Worm (Caenorhabditis elegans) whole organism, mixed stage, embryonic: ENCODE results near the gene fzy-1.

Source experiments
- bed-3 ChIP-seq: fragments of 200-800 bp; sonication (Bioruptor generic); optimal IDR thresholded peaks from 3 replicates; lab custom pipeline; 2018; ENCODE audit warnings: mild to moderate bottlenecking, missing genetic modification characterization, moderate library complexity, missing compliant biosample characterization
- blmp-1 ChIP-seq: fragments of 150-350 bp; optimal IDR thresholded peaks from 2 replicates; lab custom pipeline; 2014; ENCODE audit warnings: missing biosample characterization, missing genetic modification characterization
- ceh-39 ChIP-seq: fragments of 150-350 bp; optimal IDR thresholded peaks from 2 replicates; lab custom pipeline; 2014; ENCODE audit warnings: missing biosample characterization, missing genetic modification characterization
- ceh-43 ChIP-seq: fragments of 200-800 bp; sonication (Bioruptor generic); optimal IDR thresholded peaks from 2 replicates; lab custom pipeline; 2018; ENCODE audit warnings: mild to moderate bottlenecking, missing genetic modification characterization, moderate library complexity, missing compliant biosample characterization
- ceh-83 ChIP-seq: fragments of 200-800 bp; sonication (Bioruptor generic); optimal IDR thresholded peaks from 2 replicates; lab custom pipeline; 2018; ENCODE audit warnings: mild to moderate bottlenecking, missing genetic modification characterization, missing compliant biosample characterization
- ces-1 ChIP-seq: fragments of 150-350 bp; optimal IDR thresholded peaks from 2 replicates; lab custom pipeline; 2014; ENCODE audit warnings: missing biosample characterization, missing genetic modification reagents, missing genetic modification characterization
- cnd-1 ChIP-seq: fragments of 200-800 bp; sonication (Bioruptor generic); optimal IDR thresholded peaks from 2 replicates; lab custom pipeline; 2018; ENCODE audit warnings: mild to moderate bottlenecking, missing genetic modification characterization, missing compliant biosample characterization
- drap-1 ChIP-seq: fragments of 200-800 bp; sonication (Bioruptor generic); optimal IDR thresholded peaks from 3 replicates; lab custom pipeline; 2018; ENCODE audit warnings: mild to moderate bottlenecking, missing genetic modification characterization, missing compliant biosample characterization
- elt-1 ChIP-seq: sonication (generic microtip); optimal IDR thresholded peaks from 2 replicates; lab custom pipeline; 2017; ENCODE audit warnings: missing genetic modification characterization, mild to moderate bottlenecking, missing compliant biosample characterization, antibody characterized with exemption, moderate library complexity, borderline replicate concordance; ENCODE audit not compliant: insufficient read depth
- elt-3 ChIP-seq: fragments of 150-350 bp; optimal IDR thresholded peaks from 2 replicates; lab custom pipeline; 2014; ENCODE audit warnings: missing biosample characterization, missing genetic modification characterization
- ham-2 ChIP-seq: fragments of 200-800 bp; sonication (Bioruptor generic); optimal IDR thresholded peaks from 2 replicates; lab custom pipeline; 2018; ENCODE audit warnings: mild to moderate bottlenecking, missing genetic modification characterization, missing compliant biosample characterization
- hlh-1 ChIP-seq: fragments of 150-350 bp; optimal IDR thresholded peaks from 2 replicates; lab custom pipeline; 2014; ENCODE audit warnings: missing biosample characterization, missing genetic modification reagents, missing genetic modification characterization
- lin-32 ChIP-seq: fragments of 200-800 bp; sonication (Bioruptor generic); optimal IDR thresholded peaks from 2 replicates; lab custom pipeline; 2018; ENCODE audit warnings: mild to moderate bottlenecking, missing genetic modification characterization, missing compliant biosample characterization
- mab-5 ChIP-seq: fragments of 150-350 bp; optimal IDR thresholded peaks from 2 replicates; lab custom pipeline; 2014; ENCODE audit warnings: missing biosample characterization, missing genetic modification characterization
- mls-2 ChIP-seq: sonication (generic microtip); optimal IDR thresholded peaks from 2 replicates; lab custom pipeline; 2016; ENCODE audit warnings: mild to moderate bottlenecking, missing genetic modification characterization, moderate library complexity, missing compliant biosample characterization
- nhr-2 ChIP-seq: fragments of 150-350 bp; optimal IDR thresholded peaks from 2 replicates; lab custom pipeline; 2014; ENCODE audit warnings: missing biosample characterization, missing genetic modification characterization
- nhr-237 ChIP-seq: fragments of 150-350 bp; optimal IDR thresholded peaks from 2 replicates; lab custom pipeline; 2014; ENCODE audit warnings: missing biosample characterization, missing genetic modification characterization
- nhr-28 ChIP-seq: fragments of 150-350 bp; optimal IDR thresholded peaks from 2 replicates; lab custom pipeline; 2014; ENCODE audit warnings: missing biosample characterization, missing genetic modification characterization
- pha-4 ChIP-seq: fragments of 150-350 bp; optimal IDR thresholded peaks from 2 replicates; lab custom pipeline; 2018; ENCODE audit warnings: missing biosample characterization, missing genetic modification reagents, missing genetic modification characterization
- sptf-1 ChIP-seq: sonication (generic microtip); optimal IDR thresholded peaks from 2 replicates; lab custom pipeline; 2017; ENCODE audit warnings: mild to moderate bottlenecking, missing genetic modification characterization, moderate library complexity, missing compliant biosample characterization
- tbx-8 ChIP-seq: fragments of 200-800 bp; sonication (Bioruptor generic); optimal IDR thresholded peaks from 2 replicates; lab custom pipeline; 2018; ENCODE audit warnings: mild to moderate bottlenecking, missing genetic modification characterization, moderate library complexity, missing compliant biosample characterization
- unc-120 ChIP-seq: sonication (generic microtip); optimal IDR thresholded peaks from 2 replicates; lab custom pipeline; 2017; ENCODE audit warnings: missing genetic modification characterization, missing compliant biosample characterization; ENCODE audit not compliant: poor library complexity, severe bottlenecking
- unc-39 ChIP-seq: fragments of 150-350 bp; optimal IDR thresholded peaks from 2 replicates; lab custom pipeline; 2014; ENCODE audit warnings: missing biosample characterization, missing genetic modification characterization
- zip-8 ChIP-seq: fragments of 150-350 bp; optimal IDR thresholded peaks from 2 replicates; lab custom pipeline; 2014; ENCODE audit warnings: missing biosample characterization, missing genetic modification characterization
- ztf-11 ChIP-seq: fragments of 150-350 bp; optimal IDR thresholded peaks from 2 replicates; lab custom pipeline; 2014; ENCODE audit warnings: missing biosample characterization, missing genetic modification characterization

The fzy-1 gene

ce11 chrII:5498156-5498739, 2.3 kb upstream of the fzy-1 start, which contains the start of the genes suex-1 and F12A10.9:
TSS of gene suex-1 (minus strand) at chrII:5498256.
TSS of gene F12A10.9 (plus strand) at chrII:5498689.
- TF ChIP-seq lin-32 (GFP tag; lab: Kevin White, UChicago) (no peak), ztf-11 (tag; lab: Kevin White, UChicago) (no peak), bed-3 (GFP tag; lab: Kevin White, UChicago) (no peak), tbx-8 (GFP tag; lab: Kevin White, UChicago) (no peak), elt-1 (tag; lab: Kevin White, UChicago) (no peak), mls-2 (no peak), sptf-1 (tag; lab: Kevin White, UChicago) (no peak), nhr-237 (tag; lab: Kevin White, UChicago) (no peak), ceh-83 (GFP tag; lab: Kevin White, UChicago) (no peak), unc-39 (no peak), ceh-39 (tag; lab: Kevin White, UChicago) (no peak), drap-1 (no peak), ham-2 (GFP tag; lab: Kevin White, UChicago) (no peak), ces-1 (GFP tag; lab: Kevin White, UChicago) (no peak), elt-3 (tag; lab: Kevin White, UChicago) (no peak)

- TF ChIP-seq elt-1 (tag; lab: Kevin White, UChicago): peak; percentile 52
- peak; percentile 89 for TF ChIP-seq ces-1 (GFP tag; lab: Kevin White, UChicago)
- TF ChIP-seq cnd-1 (tag; lab: Kevin White, UChicago): no peak
- TF ChIP-seq hlh-1 (tag; lab: Kevin White, UChicago): no peak
These were observed 552 bp downstream of the fzy-1 start, which contains the start of gene F12A10.8 for ce11 chrII:5500986-5501657. TSS of gene F12A10.8 (minus strand) at chrII:5501064.

ce11 chrII:5503760-5504159, 3.2 kb downstream of the fzy-1 start, which contains the start of gene cyp-44A1:
TSS of gene cyp-44A1 (plus strand) at chrII:5504044.
- TF ChIP-seq ceh-43 (GFP tag; lab: Kevin White, UChicago) (no peak), ztf-11 (tag; lab: Kevin White, UChicago) (no peak)

- TF ChIP-seq ces-1 (GFP tag; lab: Kevin White, UChicago) (peak; percentile 79), ham-2 (GFP tag; lab: Kevin White, UChicago) (no peak), blmp-1 (peak; percentile 3)
These were observed 5.3 kb downstream of the fzy-1 start, which contains the start of gene npp-24 for ce11 chrII:5505820-5506287. TSS of gene npp-24 (plus strand) at chrII:5505870.

ce11 chrII:5511417-5512353, 11.1 kb downstream of the fzy-1 start:
- TF ChIP-seq unc-120 (tag; lab: Kevin White, UChicago) (peak; percentile 2), mab-5 (tag; lab: Kevin White, UChicago) (no peak), nhr-2 (tag; lab: Kevin White, UChicago) (no peak), pha-4 (tag; lab: Kevin White, UChicago) (no peak), ceh-83 (GFP tag; lab: Kevin White, UChicago) (no peak), ztf-11 (tag; lab: Kevin White, UChicago) (no peak), nhr-28 (tag; lab: Kevin White, UChicago) (no peak), zip-8 (no peak), ces-1 (GFP tag; lab: Kevin White, UChicago) (peak; percentile 67), hlh-1 (tag; lab: Kevin White, UChicago) (peak; percentile 86)
